Worm (Caenorhabditis elegans) whole organism, L4 larva: ENCODE measurements around the gene C07D10.6.

ENCODE experiments used
- mdl-1 ChIP-seq, 2 experiments: fragments of 150-350 bp in 1 of 2; sonication (generic microtip) in 1 of 2; optimal IDR thresholded peaks; 2 replicates each; lab custom pipeline; 2014 to 2017; ENCODE audit warnings: missing biosample characterization in 2 of 2, missing genetic modification characterization in 2 of 2
- nhr-10 ChIP-seq: fragments of 150-350 bp; optimal IDR thresholded peaks from 2 replicates; lab custom pipeline; 2014; ENCODE audit warnings: missing biosample characterization, missing genetic modification characterization

- no peak for TF ChIP-seq mdl-1 (tag; optimal IDR thresholded peaks at IDR 0.05; lab: Kevin White, UChicago)
- no peak for TF ChIP-seq nhr-10 (tag; lab: Kevin White, UChicago)
These were observed 2.8 kb downstream of the C07D10.6 start for ce11 chrII:7381947-7382346.
